Fruit fly (Drosophila melanogaster) whole organism, embryonic: ENCODE data around the gene Tim17a1.

ENCODE experiments used
- Antp ChIP-seq: fragments of 200-800 bp; sonication (Bioruptor generic); optimal IDR thresholded peaks from 3 replicates; lab custom pipeline; 2016; ENCODE audit warnings: missing biosample characterization, missing genetic modification characterization
- CG10654 ChIP-seq: fragments of 200-800 bp; sonication (Bioruptor generic); optimal IDR thresholded peaks from 2 replicates; lab custom pipeline; 2016; ENCODE audit warnings: missing biosample characterization, missing genetic modification characterization
- CG10979 ChIP-seq: fragments of 200-800 bp; sonication (Bioruptor generic); optimal IDR thresholded peaks from 2 replicates; lab custom pipeline; 2018; ENCODE audit warnings: missing biosample characterization, mild to moderate bottlenecking, missing genetic modification characterization, moderate library complexity
- CG11247 ChIP-seq: fragments of 200-800 bp; sonication (Bioruptor generic); IDR thresholded peaks from 2 replicates; pipeline ENCODE4 v1.3.6; 2022; ENCODE audit warnings: missing biosample characterization, missing genetic modification characterization
- CG12155 ChIP-seq: fragments of 200-800 bp; sonication (Bioruptor generic); optimal IDR thresholded peaks from 3 replicates; lab custom pipeline; 2016; ENCODE audit warnings: missing biosample characterization, missing genetic modification characterization
- CG12391 ChIP-seq: fragments of 200-800 bp; sonication (Bioruptor generic); optimal IDR thresholded peaks from 3 replicates; lab custom pipeline; 2018; ENCODE audit warnings: missing biosample characterization, mild to moderate bottlenecking, missing genetic modification characterization, moderate library complexity
- CG12769 ChIP-seq: fragments of 200-800 bp; sonication (Bioruptor generic); optimal IDR thresholded peaks from 2 replicates; lab custom pipeline; 2019; ENCODE audit warnings: missing biosample characterization, mild to moderate bottlenecking, missing genetic modification characterization, moderate library complexity
- CG13424 ChIP-seq: fragments of 200-800 bp; sonication (Bioruptor generic); optimal IDR thresholded peaks from 2 replicates; lab custom pipeline; 2019; ENCODE audit warnings: missing biosample characterization, mild to moderate bottlenecking, missing genetic modification characterization, moderate library complexity
- CG13775 ChIP-seq: fragments of 200-800 bp; sonication (Bioruptor generic); optimal IDR thresholded peaks from 3 replicates; lab custom pipeline; 2017; ENCODE audit warnings: missing biosample characterization, mild to moderate bottlenecking, missing genetic modification characterization
- CG14014 ChIP-seq: fragments of 200-800 bp; sonication (Bioruptor generic); IDR thresholded peaks from 2 replicates; pipeline ENCODE4 v1.3.6; 2022; ENCODE audit warnings: missing biosample characterization, missing genetic modification characterization
- CG14050 ChIP-seq: fragments of 200-800 bp; sonication (Bioruptor generic); IDR thresholded peaks from 3 replicates; pipeline ENCODE4 v1.3.6; 2022; ENCODE audit warnings: missing biosample characterization, missing genetic modification characterization
- CG14667 ChIP-seq: fragments of 200-800 bp; sonication (Bioruptor generic); IDR thresholded peaks from 2 replicates; pipeline ENCODE4 v1.3.6; 2022; ENCODE audit warnings: missing biosample characterization, missing genetic modification characterization
- CG16779 ChIP-seq: fragments of 200-800 bp; sonication (Bioruptor generic); IDR thresholded peaks from 2 replicates; pipeline ENCODE4 v1.3.6; 2022; ENCODE audit warnings: missing biosample characterization, missing genetic modification characterization
- CG17361 ChIP-seq: fragments of 200-800 bp; sonication (Bioruptor generic); IDR thresholded peaks from 3 replicates; pipeline ENCODE4 v1.3.6; 2022; ENCODE audit warnings: missing biosample characterization, missing genetic modification characterization
- CG18476 ChIP-seq: fragments of 200-800 bp; sonication (Bioruptor generic); optimal IDR thresholded peaks from 2 replicates; lab custom pipeline; 2016; ENCODE audit warnings: missing biosample characterization, mild to moderate bottlenecking, missing genetic modification characterization
- CG2116 ChIP-seq: fragments of 200-800 bp; sonication (Bioruptor generic); optimal IDR thresholded peaks from 3 replicates; lab custom pipeline; 2018; ENCODE audit warnings: missing biosample characterization, mild to moderate bottlenecking, missing genetic modification characterization
- CG30020 ChIP-seq: fragments of 200-800 bp; optimal IDR thresholded peaks from 2 replicates; lab custom pipeline; 2019; ENCODE audit warnings: missing biosample characterization, mild to moderate bottlenecking, missing genetic modification characterization, moderate library complexity
- CG33213 ChIP-seq: fragments of 200-800 bp; sonication (Bioruptor generic); optimal IDR thresholded peaks from 3 replicates; lab custom pipeline; 2016; ENCODE audit warnings: missing biosample characterization, missing genetic modification characterization
- CG3995 ChIP-seq: fragments of 200-800 bp; sonication (Bioruptor generic); optimal IDR thresholded peaks from 3 replicates; lab custom pipeline; 2016; ENCODE audit warnings: missing biosample characterization, missing genetic modification characterization
- CG42726 ChIP-seq: fragments of 200-800 bp; sonication (Bioruptor generic); IDR thresholded peaks from 2 replicates; pipeline ENCODE4 v1.3.6; 2022; ENCODE audit warnings: missing biosample characterization, missing genetic modification characterization; ENCODE audit not compliant: partially characterized antibody
- CG4360 ChIP-seq: fragments of 200-800 bp; sonication (Bioruptor generic); IDR thresholded peaks from 2 replicates; pipeline ENCODE4 v1.3.6; 2022; ENCODE audit warnings: missing biosample characterization, missing genetic modification characterization
- CG4404 ChIP-seq: fragments of 200-800 bp; sonication (Bioruptor generic); IDR thresholded peaks from 2 replicates; pipeline ENCODE4 v1.3.6; 2022; ENCODE audit warnings: missing biosample characterization, missing genetic modification characterization
- CG4617 ChIP-seq: fragments of 200-800 bp; sonication (Bioruptor generic); optimal IDR thresholded peaks from 3 replicates; lab custom pipeline; 2016; ENCODE audit warnings: missing biosample characterization, missing genetic modification characterization, borderline replicate concordance
- CG4854 ChIP-seq: fragments of 200-800 bp; sonication (Bioruptor generic); optimal IDR thresholded peaks from 2 replicates; lab custom pipeline; 2016; ENCODE audit warnings: missing biosample characterization, missing genetic modification characterization, inconsistent platforms
- CG8765 ChIP-seq: fragments of 200-800 bp; sonication (Bioruptor generic); IDR thresholded peaks from 2 replicates; pipeline ENCODE4 v1.3.6; 2022; ENCODE audit warnings: missing biosample characterization, missing genetic modification characterization
- CoRest ChIP-seq: fragments of 200-800 bp; sonication (Bioruptor generic); optimal IDR thresholded peaks from 3 replicates; lab custom pipeline; 2018; ENCODE audit warnings: missing biosample characterization, mild to moderate bottlenecking, missing genetic modification characterization, moderate library complexity
- Drgx ChIP-seq: fragments of 200-800 bp; sonication (Bioruptor generic); IDR thresholded peaks from 2 replicates; pipeline ENCODE4 v1.3.6; 2022; ENCODE audit warnings: missing biosample characterization, missing genetic modification characterization
- E2f2 ChIP-seq: fragments of 200-800 bp; sonication (Bioruptor generic); IDR thresholded peaks from 2 replicates; pipeline ENCODE4 v1.3.6; 2022; ENCODE audit warnings: missing biosample characterization, missing genetic modification characterization
- Ets97D ChIP-seq: fragments of 200-800 bp; sonication (Bioruptor generic); optimal IDR thresholded peaks from 3 replicates; lab custom pipeline; 2016; ENCODE audit warnings: missing biosample characterization, missing genetic modification characterization
- HmgD ChIP-seq: fragments of 200-800 bp; sonication (Bioruptor generic); optimal IDR thresholded peaks from 3 replicates; lab custom pipeline; 2016; ENCODE audit warnings: missing biosample characterization, missing genetic modification characterization
- HmgZ ChIP-seq: fragments of 200-800 bp; sonication (Bioruptor generic); optimal IDR thresholded peaks from 2 replicates; lab custom pipeline; 2018; ENCODE audit warnings: missing biosample characterization, mild to moderate bottlenecking, missing genetic modification characterization
- Mes4 ChIP-seq: fragments of 200-800 bp; sonication (Bioruptor generic); optimal IDR thresholded peaks from 2 replicates; lab custom pipeline; 2016; ENCODE audit warnings: missing biosample characterization, missing genetic modification characterization
- Ptx1 ChIP-seq: fragments of 200-800 bp; sonication (Bioruptor generic); IDR thresholded peaks from 2 replicates; pipeline ENCODE4 v1.3.6; 2022; ENCODE audit warnings: missing biosample characterization, missing genetic modification characterization
- Side ChIP-seq: fragments of 200-800 bp; sonication (Bioruptor generic); optimal IDR thresholded peaks from 2 replicates; lab custom pipeline; 2016; ENCODE audit warnings: missing biosample characterization, missing genetic modification characterization
- Sin3A ChIP-seq: fragments of >200 bp; optimal IDR thresholded peaks from 2 replicates; lab custom pipeline; 2018
- Trl ChIP-seq, 3 experiments: fragments of >200 bp in 2 of 3; fragments of 200-800 bp in 1 of 3; sonication (Bioruptor generic) in 1 of 3; optimal IDR thresholded peaks; 2 replicates in 1 of 3; 3 replicates in 2 of 3; lab custom pipeline; 2016 to 2017; ENCODE audit warnings: missing biosample characterization in 1 of 3, missing genetic modification characterization in 1 of 3
- aop ChIP-seq: fragments of 200-800 bp; sonication (Bioruptor generic); IDR thresholded peaks from 2 replicates; pipeline ENCODE4 v1.3.6; 2022; ENCODE audit warnings: missing biosample characterization, missing genetic modification characterization
- az2 ChIP-seq: fragments of 200-800 bp; sonication (Bioruptor generic); optimal IDR thresholded peaks from 3 replicates; lab custom pipeline; 2016; ENCODE audit warnings: missing biosample characterization, missing genetic modification characterization
- chinmo ChIP-seq: fragments of 200-800 bp; sonication (Bioruptor generic); IDR thresholded peaks from 4 replicates; pipeline ENCODE4 v1.3.6; 2022; ENCODE audit warnings: missing biosample characterization, missing genetic modification characterization; ENCODE audit not compliant: partially characterized antibody
- ftz-f1 ChIP-seq: fragments of 200-800 bp; sonication (Bioruptor generic); optimal IDR thresholded peaks from 2 replicates; lab custom pipeline; 2016; ENCODE audit warnings: missing biosample characterization, missing genetic modification characterization
- h ChIP-seq: fragments of >200 bp; optimal IDR thresholded peaks from 2 replicates; lab custom pipeline; 2017
- hb ChIP-seq: fragments of 200-800 bp; sonication (Bioruptor generic); IDR thresholded peaks from 3 replicates; pipeline ENCODE4 v1.3.6; 2022; ENCODE audit warnings: missing biosample characterization, missing genetic modification characterization; ENCODE audit not compliant: partially characterized antibody
- inv ChIP-seq: fragments of 200-800 bp; sonication (Bioruptor generic); IDR thresholded peaks from 2 replicates; pipeline ENCODE4 v1.3.6; 2022; ENCODE audit warnings: missing biosample characterization, missing genetic modification characterization; ENCODE audit not compliant: partially characterized antibody
- jigr1 ChIP-seq: fragments of 200-800 bp; sonication (Bioruptor generic); IDR thresholded peaks from 3 replicates; pipeline ENCODE4 v1.3.6; 2022; ENCODE audit warnings: missing biosample characterization, missing genetic modification characterization
- ken ChIP-seq: fragments of 200-800 bp; sonication (Bioruptor generic); IDR thresholded peaks from 3 replicates; pipeline ENCODE4 v1.3.6; 2022; ENCODE audit warnings: missing biosample characterization, missing genetic modification characterization
- nerfin-2 ChIP-seq: fragments of 200-800 bp; sonication (Bioruptor generic); IDR thresholded peaks from 2 replicates; pipeline ENCODE4 v1.3.6; 2022; ENCODE audit warnings: missing biosample characterization, missing genetic modification characterization; ENCODE audit not compliant: partially characterized antibody
- pzg ChIP-seq: fragments of 200-800 bp; sonication (Bioruptor generic); optimal IDR thresholded peaks from 3 replicates; lab custom pipeline; 2018; ENCODE audit warnings: missing biosample characterization, mild to moderate bottlenecking, missing genetic modification characterization, moderate library complexity
- sna ChIP-seq: fragments of 200-800 bp; sonication (Bioruptor generic); IDR thresholded peaks from 2 replicates; pipeline ENCODE4 v1.3.6; 2022; ENCODE audit warnings: missing biosample characterization, missing genetic modification characterization; ENCODE audit not compliant: partially characterized antibody
- trem ChIP-seq: fragments of 200-800 bp; optimal IDR thresholded peaks from 3 replicates; lab custom pipeline; 2019; ENCODE audit warnings: missing biosample characterization, mild to moderate bottlenecking, missing genetic modification characterization, moderate library complexity
- unc-4 ChIP-seq: fragments of 200-800 bp; sonication (Bioruptor generic); IDR thresholded peaks from 2 replicates; pipeline ENCODE4 v1.3.6; 2022; ENCODE audit warnings: missing biosample characterization, missing genetic modification characterization; ENCODE audit not compliant: partially characterized antibody
- vvl ChIP-seq: fragments of 200-800 bp; sonication (Bioruptor generic); IDR thresholded peaks from 2 replicates; pipeline ENCODE4 v1.3.6; 2022; ENCODE audit warnings: missing biosample characterization, missing genetic modification characterization

Gene Tim17a1

dm6 chr3R:12350497-12350896 lies 14.0 kb downstream of the Tim17a1 start, which contains the start of gene CG10038 (continued):
- TF ChIP-seq CG4617 (GFP tag; lab: Kevin White, UChicago) (peak; percentile 61), CG14050 (GFP tag; lab: Robert Waterston, UW) (no peak), Sin3A (lab: Kevin White, UChicago) (peak; percentile 30), CG4854 (GFP tag; lab: Kevin White, UChicago) (no peak), CG30020 (tag; lab: Kevin White, UChicago) (peak; percentile 38), CG3995 (GFP tag; lab: Kevin White, UChicago) (peak; percentile 22), CG11247 (GFP tag; lab: Robert Waterston, UW) (peak; percentile 22; the same call in 1 of the 2 replicates), Ets97D (GFP tag; lab: Kevin White, UChicago) (peak; percentile 60), CG2116 (GFP tag; lab: Kevin White, UChicago) (peak; percentile 96), CG4404 (GFP tag; lab: Robert Waterston, UW) (no peak), aop (GFP tag; lab: Robert Waterston, UW) (no peak), CG10654 (GFP tag; lab: Kevin White, UChicago) (peak; percentile 3), Side (GFP tag; lab: Kevin White, UChicago) (peak; percentile 15), hb (peak; percentile 92), CG14014 (GFP tag; lab: Robert Waterston, UW) (no peak), CG10979 (tag; lab: Kevin White, UChicago) (peak; percentile 21), h (lab: Kevin White, UChicago) (no peak), Antp (GFP tag; lab: Kevin White, UChicago) (peak; percentile 29), CG33213 (GFP tag; lab: Kevin White, UChicago) (peak; percentile 67), Drgx (no peak), CG13424 (tag; lab: Kevin White, UChicago) (peak; percentile 41), ken (GFP tag; lab: Robert Waterston, UW) (no peak), CG18476 (GFP tag; lab: Kevin White, UChicago) (no peak), E2f2 (GFP tag; lab: Robert Waterston, UW) (peak; percentile 71), CoRest (tag; lab: Kevin White, UChicago) (peak; percentile 78), CG8765 (no peak; the same call in 1 of the 2 replicates), Mes4 (GFP tag; lab: Kevin White, UChicago) (no peak), CG17361 (peak; percentile 37; the same call in 2 of the 3 replicates), CG16779 (GFP tag; lab: Robert Waterston, UW) (no peak), chinmo (GFP tag; lab: Robert Waterston, UW) (peak; percentile 92), pzg (peak; percentile 81), CG4360 (0 out of 2 replicates have a peak, but pooled peaks have one; percentile 26), CG42726 (GFP tag; lab: Robert Waterston, UW) (peak; percentile 97), HmgD (no peak), HmgZ (tag; lab: Kevin White, UChicago) (peak; percentile 76), CG13775 (GFP tag; lab: Kevin White, UChicago) (peak; percentile 21), Ptx1 (GFP tag; lab: Robert Waterston, UW) (peak; percentile 46), vvl (GFP tag; lab: Robert Waterston, UW) (peak; percentile 55; the same call in 1 of the 2 replicates), az2 (GFP tag; lab: Kevin White, UChicago) (peak; percentile 41), jigr1 (GFP tag; lab: Robert Waterston, UW) (0 out of 3 replicates have a peak, but pooled peaks have one; percentile 9), sna (GFP tag; lab: Robert Waterston, UW) (peak; percentile 89), CG12391 (peak; percentile 46), CG12769 (tag; lab: Kevin White, UChicago) (no peak), inv (GFP tag; lab: Robert Waterston, UW) (peak; percentile 93), trem (tag; lab: Kevin White, UChicago) (peak; percentile 55), unc-4 (GFP tag; lab: Robert Waterston, UW) (peak; percentile 94), CG12155 (peak; percentile 12), ftz-f1 (peak; percentile 86), nerfin-2 (GFP tag; lab: Robert Waterston, UW) (peak; percentile 89), Trl (optimal IDR thresholded peaks at IDR 0.05; lab: Kevin White, UChicago) (no peak), Trl (GFP tag; optimal IDR thresholded peaks at IDR 0.05; lab: Kevin White, UChicago) (peak; percentile 0), CG14667 (GFP tag; lab: Robert Waterston, UW) (no peak)
